Fruit fly (Drosophila melanogaster) whole organism, embryonic: Measurements from ENCODE around the gene Smvt.

Experiments
- ATbp ChIP-seq: fragments of 200-800 bp; sonication (Bioruptor generic); optimal IDR thresholded peaks from 2 replicates; lab custom pipeline; 2017; ENCODE audit warnings: missing biosample characterization, mild to moderate bottlenecking, missing genetic modification characterization, missing genetic modification reagents
- Bgb ChIP-seq: fragments of 200-800 bp; sonication (Bioruptor generic); IDR thresholded peaks from 2 replicates; pipeline ENCODE4 v1.3.6; 2022; ENCODE audit warnings: missing biosample characterization, missing genetic modification characterization; ENCODE audit not compliant: partially characterized antibody
- CG14014 ChIP-seq: fragments of 200-800 bp; sonication (Bioruptor generic); IDR thresholded peaks from 2 replicates; pipeline ENCODE4 v1.3.6; 2022; ENCODE audit warnings: missing biosample characterization, missing genetic modification characterization
- CG15696 ChIP-seq: fragments of 200-800 bp; sonication (Bioruptor generic); optimal IDR thresholded peaks from 2 replicates; lab custom pipeline; 2019; ENCODE audit warnings: missing biosample characterization, mild to moderate bottlenecking, missing genetic modification characterization, moderate library complexity
- CG16813 ChIP-seq: fragments of 200-800 bp; sonication (Bioruptor generic); IDR thresholded peaks from 3 replicates; pipeline ENCODE4 v1.3.6; 2022; ENCODE audit warnings: missing biosample characterization, missing genetic modification characterization; ENCODE audit not compliant: partially characterized antibody
- CG2712 ChIP-seq: fragments of 200-800 bp; optimal IDR thresholded peaks from 3 replicates; lab custom pipeline; 2019; ENCODE audit warnings: missing biosample characterization, mild to moderate bottlenecking, missing genetic modification characterization, moderate library complexity
- CG3163 ChIP-seq: fragments of 200-800 bp; sonication (Bioruptor generic); optimal IDR thresholded peaks from 3 replicates; lab custom pipeline; 2016; ENCODE audit warnings: missing biosample characterization, missing genetic modification characterization
- CG32532 ChIP-seq: fragments of 200-800 bp; sonication (Bioruptor generic); IDR thresholded peaks from 2 replicates; pipeline ENCODE4 v1.3.6; 2022; ENCODE audit warnings: missing biosample characterization, missing genetic modification characterization
- CG33213 ChIP-seq: fragments of 200-800 bp; sonication (Bioruptor generic); optimal IDR thresholded peaks from 3 replicates; lab custom pipeline; 2016; ENCODE audit warnings: missing biosample characterization, missing genetic modification characterization
- CG34376 ChIP-seq: fragments of 200-800 bp; sonication (Bioruptor generic); optimal IDR thresholded peaks from 2 replicates; lab custom pipeline; 2018; ENCODE audit warnings: missing biosample characterization, mild to moderate bottlenecking, missing genetic modification characterization
- CG4360 ChIP-seq: fragments of 200-800 bp; sonication (Bioruptor generic); IDR thresholded peaks from 2 replicates; pipeline ENCODE4 v1.3.6; 2022; ENCODE audit warnings: missing biosample characterization, missing genetic modification characterization
- CG5245 ChIP-seq: fragments of 200-800 bp; sonication (Bioruptor generic); optimal IDR thresholded peaks from 3 replicates; lab custom pipeline; 2016; ENCODE audit warnings: missing biosample characterization, missing genetic modification characterization
- CTCF ChIP-seq: fragments of 200-800 bp; sonication (Bioruptor generic); optimal IDR thresholded peaks from 2 replicates; lab custom pipeline; 2017; ENCODE audit warnings: missing biosample characterization, mild to moderate bottlenecking, missing genetic modification characterization, moderate library complexity
- CrebB ChIP-seq: fragments of 200-800 bp; sonication (Bioruptor generic); optimal IDR thresholded peaks from 3 replicates; lab custom pipeline; 2018; ENCODE audit warnings: missing biosample characterization, mild to moderate bottlenecking, missing genetic modification characterization
- Drgx ChIP-seq: fragments of 200-800 bp; sonication (Bioruptor generic); IDR thresholded peaks from 2 replicates; pipeline ENCODE4 v1.3.6; 2022; ENCODE audit warnings: missing biosample characterization, missing genetic modification characterization
- Eip74EF ChIP-seq, 2 experiments: fragments of 200-800 bp in 1 of 2; fragments of >200 bp in 1 of 2; sonication (Bioruptor generic) in 1 of 2; optimal IDR thresholded peaks; 2 replicates each; lab custom pipeline; 2017 to 2019; ENCODE audit warnings: missing biosample characterization in 2 of 2, missing genetic modification characterization in 2 of 2, mild to moderate bottlenecking in 1 of 2, moderate library complexity in 1 of 2
- HLHmδ ChIP-seq: fragments of 200-800 bp; sonication (Bioruptor generic); optimal IDR thresholded peaks from 2 replicates; lab custom pipeline; 2018; ENCODE audit warnings: missing biosample characterization, mild to moderate bottlenecking, missing genetic modification characterization, moderate library complexity
- Hey ChIP-seq: fragments of 200-800 bp; sonication (Bioruptor generic); optimal IDR thresholded peaks from 3 replicates; lab custom pipeline; 2018; ENCODE audit warnings: missing biosample characterization, mild to moderate bottlenecking, missing genetic modification characterization
- Hr39 ChIP-seq: fragments of >200 bp; optimal IDR thresholded peaks from 2 replicates; lab custom pipeline; 2017
- Jarid2 ChIP-seq: fragments of 200-800 bp; sonication (Bioruptor generic); optimal IDR thresholded peaks from 3 replicates; lab custom pipeline; 2017; ENCODE audit warnings: mild to moderate bottlenecking, missing biosample characterization, missing genetic modification reagents, missing genetic modification characterization
- NFAT ChIP-seq: fragments of 200-800 bp; sonication (Bioruptor generic); IDR thresholded peaks from 2 replicates; pipeline ENCODE4 v1.3.6; 2022; ENCODE audit warnings: missing biosample characterization, missing genetic modification characterization
- Nf-YA ChIP-seq: fragments of 200-800 bp; sonication (Bioruptor generic); IDR thresholded peaks from 2 replicates; pipeline ENCODE4 v1.3.6; 2022; ENCODE audit warnings: missing biosample characterization, missing genetic modification characterization
- Opbp ChIP-seq: fragments of 200-800 bp; sonication (Bioruptor generic); IDR thresholded peaks from 3 replicates; pipeline ENCODE4 v1.3.6; 2022; ENCODE audit warnings: missing biosample characterization, missing genetic modification characterization; ENCODE audit not compliant: partially characterized antibody
- Scr ChIP-seq: fragments of 200-800 bp; sonication (Bioruptor generic); IDR thresholded peaks from 2 replicates; pipeline ENCODE4 v1.3.6; 2022; ENCODE audit warnings: missing biosample characterization, missing genetic modification characterization; ENCODE audit not compliant: partially characterized antibody
- Trl ChIP-seq, 3 experiments: fragments of >200 bp in 2 of 3; fragments of 200-800 bp in 1 of 3; sonication (Bioruptor generic) in 1 of 3; optimal IDR thresholded peaks; 2 replicates in 1 of 3; 3 replicates in 2 of 3; lab custom pipeline; 2016 to 2017; ENCODE audit warnings: missing biosample characterization in 1 of 3, missing genetic modification characterization in 1 of 3
- Vsx1 ChIP-seq: fragments of 200-800 bp; sonication (Bioruptor generic); optimal IDR thresholded peaks from 2 replicates; lab custom pipeline; 2017; ENCODE audit warnings: missing biosample characterization, mild to moderate bottlenecking, missing genetic modification characterization, missing genetic modification reagents
- aop ChIP-seq: fragments of 200-800 bp; sonication (Bioruptor generic); IDR thresholded peaks from 2 replicates; pipeline ENCODE4 v1.3.6; 2022; ENCODE audit warnings: missing biosample characterization, missing genetic modification characterization
- ase ChIP-seq: fragments of 200-800 bp; sonication (Bioruptor generic); IDR thresholded peaks from 3 replicates; pipeline ENCODE4 v1.3.6; 2022; ENCODE audit warnings: missing biosample characterization, missing genetic modification characterization
- cg ChIP-seq: fragments of 200-800 bp; sonication (Bioruptor generic); optimal IDR thresholded peaks from 3 replicates; lab custom pipeline; 2019; ENCODE audit warnings: missing biosample characterization, mild to moderate bottlenecking, missing genetic modification characterization, moderate library complexity
- chinmo ChIP-seq: fragments of 200-800 bp; sonication (Bioruptor generic); IDR thresholded peaks from 4 replicates; pipeline ENCODE4 v1.3.6; 2022; ENCODE audit warnings: missing biosample characterization, missing genetic modification characterization; ENCODE audit not compliant: partially characterized antibody
- chm ChIP-seq: fragments of 200-800 bp; sonication (Bioruptor generic); IDR thresholded peaks from 2 replicates; pipeline ENCODE4 v1.3.6; 2022; ENCODE audit warnings: missing biosample characterization, missing genetic modification characterization
- chn ChIP-seq: fragments of 200-800 bp; sonication (Bioruptor generic); optimal IDR thresholded peaks from 2 replicates; lab custom pipeline; 2016; ENCODE audit warnings: missing biosample characterization, missing genetic modification characterization
- croc ChIP-seq: fragments of 200-800 bp; sonication (Bioruptor generic); conservative IDR thresholded peaks from 3 replicates; pipeline ENCODE4 v1.3.6; 2022; ENCODE audit warnings: missing biosample characterization, missing genetic modification characterization
- cwo ChIP-seq: fragments of 200-800 bp; sonication (Bioruptor generic); optimal IDR thresholded peaks from 3 replicates; lab custom pipeline; 2017; ENCODE audit warnings: missing biosample characterization, missing genetic modification characterization, mild to moderate bottlenecking, moderate library complexity, missing genetic modification reagents
- h ChIP-seq: fragments of >200 bp; optimal IDR thresholded peaks from 2 replicates; lab custom pipeline; 2017
- kni ChIP-seq: fragments of 200-800 bp; sonication (Bioruptor generic); optimal IDR thresholded peaks from 3 replicates; lab custom pipeline; 2017; ENCODE audit warnings: mild to moderate bottlenecking, missing biosample characterization, missing genetic modification reagents, missing genetic modification characterization
- nerfin-1 ChIP-seq: fragments of 200-800 bp; sonication (Bioruptor generic); optimal IDR thresholded peaks from 3 replicates; lab custom pipeline; 2019; ENCODE audit warnings: missing biosample characterization, mild to moderate bottlenecking, missing genetic modification characterization, moderate library complexity
- onecut ChIP-seq: fragments of 200-800 bp; sonication (Bioruptor generic); IDR thresholded peaks from 2 replicates; pipeline ENCODE4 v1.3.6; 2022; ENCODE audit warnings: missing biosample characterization, missing genetic modification characterization
- prd ChIP-seq, 3 experiments: fragments of >200 bp in 2 of 3; fragments of 200-800 bp in 1 of 3; sonication (Bioruptor generic) in 1 of 3; optimal IDR thresholded peaks in 2 of 3; IDR thresholded peaks in 1 of 3; 2 replicates in 2 of 3; 3 replicates in 1 of 3; pipeline versions ENCODE4 v1.3.6 to Lab custom; 2017 to 2022; ENCODE audit warnings: missing biosample characterization in 1 of 3, missing genetic modification characterization in 1 of 3
- pros ChIP-seq: fragments of 200-800 bp; sonication (Bioruptor generic); optimal IDR thresholded peaks from 3 replicates; lab custom pipeline; 2019; ENCODE audit warnings: missing biosample characterization, mild to moderate bottlenecking, missing genetic modification characterization, moderate library complexity
- rib ChIP-seq: fragments of 200-800 bp; sonication (Bioruptor generic); IDR thresholded peaks from 2 replicates; pipeline ENCODE4 v1.3.6; 2022; ENCODE audit warnings: missing biosample characterization, missing genetic modification characterization
- sens ChIP-seq: fragments of 200-800 bp; sonication (Bioruptor generic); peaks from one replicate; lab custom pipeline; 2016; ENCODE audit warnings: missing biosample characterization, missing genetic modification characterization
- so ChIP-seq: fragments of 200-800 bp; sonication (Bioruptor generic); IDR thresholded peaks from 3 replicates; pipeline ENCODE4 v1.3.6; 2022; ENCODE audit warnings: missing biosample characterization, missing genetic modification characterization
- sqz ChIP-seq: fragments of 200-800 bp; sonication (Bioruptor generic); optimal IDR thresholded peaks from 3 replicates; lab custom pipeline; 2018; ENCODE audit warnings: missing biosample characterization, mild to moderate bottlenecking, missing genetic modification characterization
- tx ChIP-seq: fragments of 200-800 bp; sonication (Bioruptor generic); optimal IDR thresholded peaks from 2 replicates; lab custom pipeline; 2016; ENCODE audit warnings: missing biosample characterization, missing genetic modification characterization
- unpg ChIP-seq: fragments of 200-800 bp; sonication (Bioruptor generic); optimal IDR thresholded peaks from 3 replicates; lab custom pipeline; 2018; ENCODE audit warnings: missing biosample characterization, mild to moderate bottlenecking, missing genetic modification characterization, moderate library complexity
- z ChIP-seq: fragments of 200-800 bp; sonication (Bioruptor generic); IDR thresholded peaks from 3 replicates; pipeline ENCODE4 v1.3.6; 2022; ENCODE audit warnings: missing biosample characterization, missing genetic modification characterization

The Smvt gene

DNA sequence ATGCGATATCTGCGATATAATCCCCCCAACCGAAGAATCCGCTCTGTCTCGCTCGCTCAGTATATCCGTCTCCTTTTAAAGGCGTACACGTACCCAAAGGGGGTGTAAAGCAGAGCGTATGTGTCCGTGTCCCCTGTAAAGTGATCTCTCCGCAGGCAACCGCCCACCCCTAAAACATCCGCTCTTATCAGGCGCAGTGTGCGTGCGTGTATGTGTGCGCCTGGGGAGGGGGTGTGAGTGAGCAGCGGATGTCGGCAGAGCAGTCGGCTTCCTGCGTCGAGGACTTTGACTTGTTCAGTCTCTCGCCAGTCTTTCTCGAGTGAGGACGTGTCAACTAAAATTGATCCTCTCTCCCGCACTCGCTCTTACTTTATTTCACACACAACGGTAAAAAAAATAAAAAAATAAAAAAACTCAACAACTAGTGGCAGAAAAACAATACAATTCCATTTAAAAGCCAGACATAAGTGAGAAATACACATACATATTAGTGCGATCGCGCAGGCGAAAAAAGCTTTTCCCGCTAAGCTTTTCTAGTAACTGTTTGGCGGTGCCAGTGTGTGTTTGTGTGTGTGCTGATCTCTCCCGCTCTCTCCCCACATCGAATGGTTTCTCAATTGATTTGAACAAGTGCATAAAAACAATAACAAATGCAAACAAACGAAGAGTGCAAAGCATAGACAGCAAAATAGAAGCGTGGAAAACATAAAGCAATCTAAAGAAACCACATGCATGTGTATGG is 35.7 kb downstream of the Smvt start (continued):
- TF ChIP-seq CG3163 (GFP tag; lab: Kevin White, UChicago) (peak; percentile 16), chn (GFP tag; lab: Kevin White, UChicago) (peak; percentile 64), CrebB (tag; lab: Kevin White, UChicago) (no peak), CTCF (GFP tag; lab: Kevin White, UChicago) (no peak), CG15696 (tag; lab: Kevin White, UChicago) (no peak), CG5245 (GFP tag; lab: Kevin White, UChicago) (no peak), CG33213 (peak; percentile 23), so (GFP tag; lab: Robert Waterston, UW) (0 out of 3 replicates have a peak, but pooled peaks have one; percentile 29), ATbp (GFP tag; lab: Kevin White, UChicago) (peak; percentile 38), unpg (no peak), Trl (optimal IDR thresholded peaks at IDR 0.05; lab: Kevin White, UChicago) (peak; percentile 36 to 73), Trl (GFP tag; optimal IDR thresholded peaks at IDR 0.05; lab: Kevin White, UChicago) (no peak), NFAT (GFP tag; lab: Robert Waterston, UW) (peak; percentile 3; the same call in 1 of the 2 replicates), Hey (tag; lab: Kevin White, UChicago) (peak; percentile 14), Drgx (0 out of 2 replicates have a peak, but pooled peaks have one; percentile 5), prd (optimal IDR thresholded peaks at IDR 0.05; lab: Kevin White, UChicago) (no peak), prd (GFP tag; IDR thresholded peaks at IDR 0.05; lab: Robert Waterston, UW) (0 out of 3 replicates have a peak, but pooled peaks have one; percentile 11), cg (peak; percentile 75), z (GFP tag; lab: Robert Waterston, UW) (peak; percentile 47; the same call in 1 of the 3 replicates), Jarid2 (GFP tag; lab: Kevin White, UChicago) (peak; percentile 62), CG32532 (GFP tag; lab: Robert Waterston, UW) (peak; percentile 22; the same call in 1 of the 2 replicates), HLHmδ (GFP tag; lab: Kevin White, UChicago) (peak; percentile 77), Hr39 (lab: Kevin White, UChicago) (no peak), cwo (GFP tag; lab: Kevin White, UChicago) (no peak), sqz (peak; percentile 4), CG34376 (GFP tag; lab: Kevin White, UChicago) (peak; percentile 11), kni (peak; percentile 67), CG16813 (GFP tag; lab: Robert Waterston, UW) (peak; percentile 37; the same call in 2 of the 3 replicates), aop (GFP tag; lab: Robert Waterston, UW) (peak; percentile 83; the same call in 1 of the 2 replicates), CG2712 (tag; lab: Kevin White, UChicago) (peak; percentile 16), tx (GFP tag; lab: Kevin White, UChicago) (no peak), chinmo (0 out of 4 replicates have a peak, but pooled peaks have one; percentile 55), ase (GFP tag; lab: Robert Waterston, UW) (0 out of 3 replicates have a peak, but pooled peaks have one; percentile 4), Vsx1 (GFP tag; lab: Kevin White, UChicago) (peak; percentile 11), Bgb (0 out of 2 replicates have a peak, but pooled peaks have one; percentile 18), nerfin-1 (tag; lab: Kevin White, UChicago) (peak; percentile 51), Eip74EF (GFP tag; optimal IDR thresholded peaks at IDR 0.05; lab: Kevin White, UChicago) (peak in 1 of 2 experiments; percentile 2), sens (GFP tag; lab: Kevin White, UChicago) (peak; percentile 65), onecut (GFP tag; lab: Robert Waterston, UW) (peak; percentile 26; the same call in 1 of the 2 replicates), croc (GFP tag; lab: Robert Waterston, UW) (no peak), Nf-YA (GFP tag; lab: Robert Waterston, UW) (no peak), pros (GFP tag; lab: Kevin White, UChicago) (peak; percentile 66), Scr (GFP tag; lab: Robert Waterston, UW) (0 out of 2 replicates have a peak, but pooled peaks have one; percentile 15), chm (GFP tag; lab: Robert Waterston, UW) (peak; percentile 41; the same call in 1 of the 2 replicates), h (lab: Kevin White, UChicago) (no peak), rib (peak; percentile 37; the same call in 1 of the 2 replicates), Opbp (GFP tag; lab: Robert Waterston, UW) (0 out of 3 replicates have a peak, but pooled peaks have one; percentile 28), CG4360 (GFP tag; lab: Robert Waterston, UW) (peak; percentile 59; the same call in 1 of the 2 replicates), CG14014 (GFP tag; lab: Robert Waterston, UW) (0 out of 2 replicates have a peak, but pooled peaks have one; percentile 10)
